Fruit fly (Drosophila melanogaster) Kc167 (cell line): ENCODE results near the gene CG31019.

Source experiments
- Myc ChIP-seq: fragments of >200 bp; optimal IDR thresholded peaks from 2 replicates; lab custom pipeline; 2017; ENCODE audit warnings: missing external identifiers
- h ChIP-seq: fragments of >200 bp; optimal IDR thresholded peaks from 3 replicates; lab custom pipeline; 2018; ENCODE audit warnings: missing external identifiers
- insv ChIP-seq: fragments of >200 bp; optimal IDR thresholded peaks from 3 replicates; lab custom pipeline; 2018; ENCODE audit warnings: missing external identifiers
- psq ChIP-seq: fragments of >200 bp; optimal IDR thresholded peaks from 2 replicates; lab custom pipeline; 2017; ENCODE audit warnings: missing external identifiers
- ttk ChIP-seq: sonication (Bioruptor generic); optimal IDR thresholded peaks from 2 replicates; lab custom pipeline; 2017; ENCODE audit warnings: missing external identifiers

DNA sequence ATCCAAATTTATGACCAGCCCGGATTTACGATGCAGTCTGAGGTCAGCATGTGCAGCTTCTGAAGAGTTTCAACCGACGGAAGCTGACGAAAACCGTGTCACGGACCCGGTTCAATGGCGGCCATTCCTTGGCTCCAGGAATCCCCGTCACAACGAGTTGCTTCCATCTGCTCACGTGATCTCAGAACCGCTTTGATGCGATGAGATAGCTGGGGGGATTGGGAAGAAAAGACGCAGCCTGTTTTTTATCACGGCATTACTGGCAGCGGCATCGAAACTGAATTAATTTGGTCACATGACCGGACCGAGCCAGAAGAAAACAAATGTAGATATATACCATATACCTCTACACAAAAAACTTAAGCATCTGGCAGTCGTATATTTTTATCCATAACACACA is 6.0 kb upstream of the CG31019 start:
- no peak for TF ChIP-seq insv (lab: Kevin White, UChicago)
- no peak for TF ChIP-seq h (lab: Kevin White, UChicago)
- no peak for TF ChIP-seq psq (lab: Kevin White, UChicago)
- TF ChIP-seq Myc (lab: Kevin White, UChicago) = no peak
- TF ChIP-seq ttk (lab: Kevin White, UChicago) = no peak
